Worm (Caenorhabditis elegans) whole organism, L1 larva: ENCODE results near the gene C24H12.4.

Experiments
- C16A3.4 ChIP-seq: fragments of 150-350 bp; optimal IDR thresholded peaks from 2 replicates; lab custom pipeline; 2014; ENCODE audit warnings: missing biosample characterization, missing genetic modification characterization
- C34B4.2 ChIP-seq: sonication (generic microtip); optimal IDR thresholded peaks from 2 replicates; lab custom pipeline; 2017; ENCODE audit warnings: mild to moderate bottlenecking, missing genetic modification characterization, missing compliant biosample characterization
- F16B12.6 ChIP-seq: fragments of 150-350 bp; optimal IDR thresholded peaks from 2 replicates; lab custom pipeline; 2014; ENCODE audit warnings: missing biosample characterization, missing genetic modification characterization
- Y116A8C.19 ChIP-seq: sonication (generic microtip); optimal IDR thresholded peaks from 2 replicates; lab custom pipeline; 2016; ENCODE audit warnings: missing compliant biosample characterization, missing genetic modification characterization, borderline replicate concordance
- aha-1 ChIP-seq: fragments of 150-350 bp; optimal IDR thresholded peaks from 2 replicates; lab custom pipeline; 2014; ENCODE audit warnings: missing biosample characterization, missing genetic modification characterization
- alr-1 ChIP-seq: fragments of 200-800 bp; sonication (Bioruptor generic); optimal IDR thresholded peaks from 2 replicates; lab custom pipeline; 2018; ENCODE audit warnings: borderline replicate concordance, mild to moderate bottlenecking, missing genetic modification characterization, missing compliant biosample characterization
- aly-2 ChIP-seq: fragments of 150-350 bp; optimal IDR thresholded peaks from 2 replicates; lab custom pipeline; 2014; ENCODE audit warnings: missing biosample characterization, missing genetic modification characterization
- ama-1 ChIP-seq: fragments of 150-350 bp; optimal IDR thresholded peaks from 2 replicates; lab custom pipeline; 2014
- blmp-1 ChIP-seq: fragments of 150-350 bp; optimal IDR thresholded peaks from 2 replicates; lab custom pipeline; 2014; ENCODE audit warnings: missing biosample characterization, missing genetic modification characterization
- ceh-63 ChIP-seq: fragments of 200-800 bp; sonication (Bioruptor generic); optimal IDR thresholded peaks from 2 replicates; lab custom pipeline; 2018; ENCODE audit warnings: mild to moderate bottlenecking, missing genetic modification characterization, missing compliant biosample characterization
- ceh-82 ChIP-seq, 3 experiments: fragments of 150-350 bp in 1 of 3; sonication (generic microtip) in 2 of 3; optimal IDR thresholded peaks; 2 replicates each; lab custom pipeline; 2014 to 2017; ENCODE audit warnings: missing biosample characterization in 3 of 3, missing genetic modification characterization in 3 of 3
- ceh-88 ChIP-seq: fragments of 200-800 bp; sonication (Bioruptor generic); IDR thresholded peaks from 2 replicates; pipeline ENCODE4 v1.3.6; 2022; ENCODE audit warnings: missing genetic modification characterization, missing compliant biosample characterization
- ceh-90 ChIP-seq: sonication (generic microtip); optimal IDR thresholded peaks from 2 replicates; lab custom pipeline; 2016; ENCODE audit warnings: missing genetic modification characterization, missing compliant biosample characterization
- ces-1 ChIP-seq: fragments of 150-350 bp; optimal IDR thresholded peaks from 2 replicates; lab custom pipeline; 2014; ENCODE audit warnings: missing biosample characterization, missing genetic modification reagents, missing genetic modification characterization
- egl-27 ChIP-seq, 2 experiments: fragments of 150-350 bp in 1 of 2; sonication (generic microtip); optimal IDR thresholded peaks; 3 replicates each; lab custom pipeline; 2017 to 2018; ENCODE audit warnings: missing biosample characterization in 2 of 2, missing genetic modification characterization in 2 of 2, missing genetic modification reagents in 2 of 2
- elt-2 ChIP-seq: sonication (generic microtip); optimal IDR thresholded peaks from 2 replicates; lab custom pipeline; 2016; ENCODE audit warnings: missing genetic modification characterization, mild to moderate bottlenecking, inconsistent platforms, missing compliant biosample characterization, missing genetic modification reagents
- elt-3 ChIP-seq, 6 experiments: fragments of 150-350 bp in 1 of 6; sonication (generic microtip); optimal IDR thresholded peaks; 2 replicates each; lab custom pipeline; 2017 to 2018; ENCODE audit warnings: missing biosample characterization in 6 of 6, missing genetic modification characterization in 6 of 6, inconsistent platforms in 1 of 6
- fkh-10 ChIP-seq: sonication (generic microtip); optimal IDR thresholded peaks from 2 replicates; lab custom pipeline; 2017; ENCODE audit warnings: missing biosample characterization, missing genetic modification reagents, missing genetic modification characterization
- fkh-8 ChIP-seq: sonication (generic microtip); optimal IDR thresholded peaks from 2 replicates; lab custom pipeline; 2016; ENCODE audit warnings: mild to moderate bottlenecking, missing genetic modification characterization, missing compliant biosample characterization
- grh-1 ChIP-seq: fragments of 200-800 bp; sonication (Bioruptor generic); IDR thresholded peaks from 2 replicates; pipeline ENCODE4 v1.3.6; 2022; ENCODE audit warnings: missing genetic modification reagents, missing genetic modification characterization, missing compliant biosample characterization
- hlh-4 ChIP-seq: sonication (generic microtip); optimal IDR thresholded peaks from 2 replicates; lab custom pipeline; 2016; ENCODE audit warnings: mild to moderate bottlenecking, missing genetic modification characterization, missing compliant biosample characterization
- jun-1 ChIP-seq: fragments of 150-350 bp; optimal IDR thresholded peaks from 2 replicates; lab custom pipeline; 2014; ENCODE audit warnings: missing biosample characterization, missing genetic modification reagents, missing genetic modification characterization
- lin-13 ChIP-seq: fragments of 150-350 bp; optimal IDR thresholded peaks from 2 replicates; lab custom pipeline; 2014; ENCODE audit warnings: missing biosample characterization, missing genetic modification reagents, missing genetic modification characterization
- lin-14 ChIP-seq: fragments of 200-800 bp; sonication (Bioruptor generic); optimal IDR thresholded peaks from 2 replicates; lab custom pipeline; 2018; ENCODE audit warnings: mild to moderate bottlenecking, missing genetic modification characterization, moderate library complexity, missing compliant biosample characterization
- lin-15B ChIP-seq: fragments of 150-350 bp; sonication (generic microtip); optimal IDR thresholded peaks from 3 replicates; lab custom pipeline; 2014; ENCODE audit warnings: missing biosample characterization, missing genetic modification characterization
- lin-35 ChIP-seq, 2 experiments: fragments of 150-350 bp; optimal IDR thresholded peaks; 2 replicates each; lab custom pipeline; 2014; ENCODE audit warnings: missing biosample characterization in 2 of 2, missing genetic modification characterization in 2 of 2, missing genetic modification reagents in 2 of 2
- lin-39 ChIP-seq: fragments of 150-350 bp; optimal IDR thresholded peaks from 2 replicates; lab custom pipeline; 2014; ENCODE audit warnings: missing biosample characterization, missing genetic modification reagents, missing genetic modification characterization
- lsy-2 ChIP-seq, 2 experiments: fragments of 150-350 bp; optimal IDR thresholded peaks; 2 replicates each; lab custom pipeline; 2014; ENCODE audit warnings: missing biosample characterization in 2 of 2, missing genetic modification characterization in 2 of 2
- mef-2 ChIP-seq: fragments of 150-350 bp; optimal IDR thresholded peaks from 2 replicates; lab custom pipeline; 2014; ENCODE audit warnings: missing biosample characterization, missing genetic modification characterization
- mep-1 ChIP-seq: fragments of 150-350 bp; optimal IDR thresholded peaks from 2 replicates; lab custom pipeline; 2014; ENCODE audit warnings: missing biosample characterization, missing genetic modification characterization
- nhr-19 ChIP-seq: fragments of 200-800 bp; sonication (Bioruptor generic); conservative IDR thresholded peaks from 2 replicates; pipeline ENCODE4 v1.3.6; 2022; ENCODE audit warnings: missing genetic modification characterization, missing compliant biosample characterization
- nhr-28 ChIP-seq: fragments of 150-350 bp; optimal IDR thresholded peaks from 2 replicates; lab custom pipeline; 2014; ENCODE audit warnings: missing biosample characterization, missing genetic modification characterization
- nhr-47 ChIP-seq: sonication (generic microtip); optimal IDR thresholded peaks from 2 replicates; lab custom pipeline; 2016; ENCODE audit warnings: mild to moderate bottlenecking, missing genetic modification characterization, moderate library complexity, missing compliant biosample characterization
- nhr-76 ChIP-seq: sonication (generic microtip); optimal IDR thresholded peaks from 2 replicates; lab custom pipeline; 2017; ENCODE audit warnings: missing biosample characterization, missing genetic modification characterization
- nhr-77 ChIP-seq: fragments of 150-350 bp; optimal IDR thresholded peaks from 2 replicates; lab custom pipeline; 2014; ENCODE audit warnings: missing biosample characterization, missing genetic modification characterization
- nhr-84 ChIP-seq: sonication (generic microtip); optimal IDR thresholded peaks from 2 replicates; lab custom pipeline; 2017; ENCODE audit warnings: missing biosample characterization, missing genetic modification characterization
- nhr-85 ChIP-seq: sonication (generic microtip); peaks from one replicate; lab custom pipeline; 2016; ENCODE audit warnings: missing genetic modification characterization, inconsistent platforms, missing compliant biosample characterization
- nhr-90 ChIP-seq: sonication (generic microtip); optimal IDR thresholded peaks from 2 replicates; lab custom pipeline; 2016; ENCODE audit warnings: mild to moderate bottlenecking, missing genetic modification characterization, missing compliant biosample characterization; ENCODE audit not compliant: poor library complexity
- pag-3 ChIP-seq: sonication (generic microtip); optimal IDR thresholded peaks from 2 replicates; lab custom pipeline; 2017; ENCODE audit warnings: missing genetic modification characterization, mild to moderate bottlenecking, missing compliant biosample characterization, antibody characterized with exemption, borderline replicate concordance; ENCODE audit not compliant: insufficient read depth
- rnt-1 ChIP-seq: sonication (generic microtip); optimal IDR thresholded peaks from 2 replicates; lab custom pipeline; 2016; ENCODE audit warnings: mild to moderate bottlenecking, missing genetic modification characterization, moderate library complexity, missing compliant biosample characterization
- skn-1 ChIP-seq: fragments of 150-350 bp; optimal IDR thresholded peaks from 2 replicates; lab custom pipeline; 2014; ENCODE audit warnings: missing biosample characterization, missing genetic modification characterization
- snpc-4 ChIP-seq: fragments of 150-350 bp; optimal IDR thresholded peaks from 2 replicates; lab custom pipeline; 2014; ENCODE audit warnings: missing biosample characterization, missing genetic modification characterization
- snu-23 ChIP-seq: sonication (generic microtip); optimal IDR thresholded peaks from 2 replicates; lab custom pipeline; 2016; ENCODE audit warnings: missing genetic modification characterization, missing compliant biosample characterization
- sox-4 ChIP-seq: sonication (generic microtip); optimal IDR thresholded peaks from 2 replicates; lab custom pipeline; 2016; ENCODE audit warnings: missing genetic modification characterization, missing compliant biosample characterization
- sptf-1 ChIP-seq: fragments of 150-350 bp; optimal IDR thresholded peaks from 2 replicates; lab custom pipeline; 2014; ENCODE audit warnings: missing biosample characterization, missing genetic modification characterization
- swsn-7 ChIP-seq: sonication (generic microtip); optimal IDR thresholded peaks from 2 replicates; lab custom pipeline; 2016; ENCODE audit warnings: missing genetic modification characterization, missing compliant biosample characterization
- tbx-2 ChIP-seq: sonication (generic microtip); optimal IDR thresholded peaks from 2 replicates; lab custom pipeline; 2016; ENCODE audit warnings: missing genetic modification characterization, missing compliant biosample characterization
- tlp-1 ChIP-seq: fragments of 150-350 bp; optimal IDR thresholded peaks from 2 replicates; lab custom pipeline; 2014; ENCODE audit warnings: missing biosample characterization, missing genetic modification characterization
- unc-30 ChIP-seq: sonication (generic microtip); optimal IDR thresholded peaks from 2 replicates; lab custom pipeline; 2017; ENCODE audit warnings: missing biosample characterization, missing genetic modification characterization
- unc-62 ChIP-seq: fragments of 150-350 bp; optimal IDR thresholded peaks from 2 replicates; lab custom pipeline; 2014; ENCODE audit warnings: missing biosample characterization, missing genetic modification reagents, missing genetic modification characterization
- unc-98 ChIP-seq: fragments of 200-800 bp; sonication (Bioruptor generic); IDR thresholded peaks from 2 replicates; pipeline ENCODE4 v1.3.6; 2022; ENCODE audit warnings: missing genetic modification characterization, missing compliant biosample characterization
- vab-15 ChIP-seq: sonication (generic microtip); optimal IDR thresholded peaks from 2 replicates; lab custom pipeline; 2017; ENCODE audit warnings: missing genotype, mild to moderate bottlenecking, missing genetic modification characterization, missing compliant biosample characterization
- zag-1 ChIP-seq: fragments of 150-350 bp; optimal IDR thresholded peaks from 2 replicates; lab custom pipeline; 2014; ENCODE audit warnings: missing biosample characterization, missing genetic modification characterization
- ztf-11 ChIP-seq, 2 experiments: sonication (generic microtip); optimal IDR thresholded peaks; 2 replicates each; lab custom pipeline; 2016 to 2017; ENCODE audit warnings: missing genetic modification characterization in 2 of 2, missing biosample characterization in 1 of 2, missing compliant biosample characterization in 1 of 2
- ztf-4 ChIP-seq: fragments of 150-350 bp; optimal IDR thresholded peaks from 2 replicates; lab custom pipeline; 2014; ENCODE audit warnings: missing biosample characterization, missing genetic modification characterization

The C24H12.4 gene

DNA sequence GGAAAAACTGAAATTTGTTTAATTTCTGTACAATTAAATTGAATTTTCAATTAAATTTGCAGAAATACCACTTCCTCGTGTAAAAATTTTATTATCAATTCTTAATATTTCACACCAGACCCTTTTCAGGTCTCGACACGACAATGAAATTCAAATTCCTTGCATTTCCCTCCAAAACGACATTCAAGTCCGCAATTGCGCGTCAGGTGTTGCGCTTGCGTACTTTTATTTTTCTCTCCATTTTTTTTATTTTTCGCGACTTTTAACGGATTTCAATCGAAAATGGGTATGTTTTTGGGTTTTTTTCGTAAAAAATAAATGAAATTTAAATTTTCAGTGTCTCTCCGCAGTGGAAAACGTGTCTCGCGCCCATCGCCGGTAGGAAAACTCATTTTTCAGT, 25.1 kb upstream of the C24H12.4 start, which contains the start of gene C03H5.3:
C03H5.3 (plus strand) TSS at position 132 of the 400 bp plus-strand sequence.
- TF ChIP-seq skn-1 (peak; percentile 58), grh-1 (GFP tag; lab: Robert Waterston, UW) (no peak), unc-62 (GFP tag; lab: Kevin White, UChicago) (no peak), ces-1 (no peak), zag-1 (no peak), fkh-8 (tag; lab: Kevin White, UChicago) (peak; percentile 23), alr-1 (tag; lab: Kevin White, UChicago) (no peak), F16B12.6 (peak; percentile 96), sox-4 (tag; lab: Kevin White, UChicago) (no peak), lin-14 (GFP tag; lab: Kevin White, UChicago) (no peak), nhr-47 (tag; lab: Kevin White, UChicago) (peak; percentile 75), ceh-88 (GFP tag; lab: Robert Waterston, UW) (no peak), rnt-1 (no peak), ceh-90 (tag; lab: Kevin White, UChicago) (no peak), C16A3.4 (tag; lab: Kevin White, UChicago) (peak; percentile 30), blmp-1 (tag; lab: Kevin White, UChicago) (peak; percentile 52), elt-2 (tag; lab: Kevin White, UChicago) (no peak), ceh-63 (GFP tag; lab: Kevin White, UChicago) (no peak), mep-1 (tag; lab: Kevin White, UChicago) (no peak), pag-3 (tag; lab: Kevin White, UChicago) (no peak), nhr-84 (no peak), nhr-19 (peak; percentile 31; the same call in 1 of the 2 replicates), lin-15B (peak; percentile 29), aha-1 (tag; lab: Kevin White, UChicago) (no peak), swsn-7 (tag; lab: Kevin White, UChicago) (peak; percentile 60), ztf-11 (tag; optimal IDR thresholded peaks at IDR 0.05; lab: Kevin White, UChicago) (no peak), nhr-85 (tag; lab: Kevin White, UChicago) (peak; percentile 38), Y116A8C.19 (tag; lab: Kevin White, UChicago) (no peak), ama-1 (lab: Kevin White, UChicago) (no peak), jun-1 (tag; lab: Kevin White, UChicago) (no peak), C34B4.2 (tag; lab: Kevin White, UChicago) (no peak), snu-23 (GFP tag; lab: Kevin White, UChicago) (peak; percentile 70), nhr-77 (tag; lab: Kevin White, UChicago) (no peak), aly-2 (tag; lab: Kevin White, UChicago) (no peak), lin-35 (GFP tag; optimal IDR thresholded peaks at IDR 0.05; lab: Kevin White, UChicago) (peak; percentile 92 to 96), vab-15 (tag; lab: Kevin White, UChicago) (no peak), unc-30 (no peak), nhr-28 (tag; lab: Kevin White, UChicago) (no peak), nhr-90 (tag; lab: Kevin White, UChicago) (peak; percentile 28), unc-98 (GFP tag; lab: Robert Waterston, UW) (no peak), hlh-4 (tag; lab: Kevin White, UChicago) (no peak), lin-13 (GFP tag; lab: Kevin White, UChicago) (peak; percentile 24), tlp-1 (tag; lab: Kevin White, UChicago) (no peak), lin-39 (tag; lab: Kevin White, UChicago) (no peak), elt-3 (tag; optimal IDR thresholded peaks at IDR 0.05; lab: Kevin White, UChicago) (no peak), fkh-10 (GFP tag; lab: Kevin White, UChicago) (no peak), nhr-76 (tag; lab: Kevin White, UChicago) (no peak), mef-2 (no peak), snpc-4 (tag; lab: Kevin White, UChicago) (peak; percentile 34), egl-27 (tag; optimal IDR thresholded peaks at IDR 0.05; lab: Kevin White, UChicago) (no peak), ceh-82 (tag; optimal IDR thresholded peaks at IDR 0.05; lab: Kevin White, UChicago) (peak; percentile 40 to 74 (median 65)), sptf-1 (tag; lab: Kevin White, UChicago) (no peak), lsy-2 (tag; optimal IDR thresholded peaks at IDR 0.05; lab: Kevin White, UChicago) (peak; percentile 70 to 78), ztf-4 (tag; lab: Kevin White, UChicago) (no peak), tbx-2 (tag; lab: Kevin White, UChicago) (peak; percentile 73)
